Fruit fly (Drosophila melanogaster) whole organism, prepupa: ENCODE data around the gene Dhc62B.

Source experiments
- Blimp-1 ChIP-seq: fragments of 200-800 bp; sonication (Bioruptor generic); optimal IDR thresholded peaks from 3 replicates; lab custom pipeline; 2017; ENCODE audit warnings: missing biosample characterization, missing genetic modification characterization, mild to moderate bottlenecking, moderate library complexity, missing genetic modification reagents
- CG10631 ChIP-seq: fragments of 200-800 bp; sonication (Bioruptor generic); optimal IDR thresholded peaks from 2 replicates; lab custom pipeline; 2016; ENCODE audit warnings: missing biosample characterization, missing genetic modification characterization
- CG10669 ChIP-seq: fragments of 200-800 bp; sonication (Bioruptor generic); optimal IDR thresholded peaks from 3 replicates; lab custom pipeline; 2018; ENCODE audit warnings: missing biosample characterization, mild to moderate bottlenecking, missing genetic modification characterization, moderate library complexity
- CG11294 ChIP-seq: fragments of 200-800 bp; sonication (Bioruptor generic); IDR thresholded peaks from 2 replicates; pipeline ENCODE4 v1.3.6; 2022; ENCODE audit warnings: missing biosample characterization, missing genetic modification characterization
- CG11902 ChIP-seq: fragments of 200-800 bp; sonication (Bioruptor generic); optimal IDR thresholded peaks from 3 replicates; lab custom pipeline; 2016; ENCODE audit warnings: missing biosample characterization, missing genetic modification characterization
- CG15336 ChIP-seq: fragments of 200-800 bp; sonication (Bioruptor generic); IDR thresholded peaks from 2 replicates; pipeline ENCODE4 v1.3.6; 2022; ENCODE audit warnings: missing biosample characterization, missing genetic modification characterization
- CG1621 ChIP-seq: fragments of 200-800 bp; sonication (Bioruptor generic); optimal IDR thresholded peaks from 3 replicates; lab custom pipeline; 2018; ENCODE audit warnings: missing biosample characterization, mild to moderate bottlenecking, missing genetic modification characterization
- CG16779 ChIP-seq: fragments of 200-800 bp; sonication (Bioruptor generic); optimal IDR thresholded peaks from 3 replicates; lab custom pipeline; 2017; ENCODE audit warnings: missing biosample characterization, mild to moderate bottlenecking, missing genetic modification characterization
- CG3032 ChIP-seq: fragments of 200-800 bp; optimal IDR thresholded peaks from 2 replicates; lab custom pipeline; 2019; ENCODE audit warnings: missing biosample characterization, mild to moderate bottlenecking, missing genetic modification characterization, moderate library complexity
- CG31627 ChIP-seq: fragments of 200-800 bp; sonication (Bioruptor generic); optimal IDR thresholded peaks from 3 replicates; lab custom pipeline; 2016; ENCODE audit warnings: missing biosample characterization, missing genetic modification characterization
- CG32006 ChIP-seq: fragments of 200-800 bp; sonication (Bioruptor generic); optimal IDR thresholded peaks from 3 replicates; lab custom pipeline; 2017; ENCODE audit warnings: missing biosample characterization, mild to moderate bottlenecking, missing genetic modification characterization
- CG34406 ChIP-seq: fragments of 200-800 bp; sonication (Bioruptor generic); optimal IDR thresholded peaks from 3 replicates; lab custom pipeline; 2016; ENCODE audit warnings: missing biosample characterization, missing genetic modification characterization
- CG4318 ChIP-seq: fragments of 200-800 bp; sonication (Bioruptor generic); optimal IDR thresholded peaks from 3 replicates; lab custom pipeline; 2017; ENCODE audit warnings: missing biosample characterization, mild to moderate bottlenecking, missing genetic modification characterization
- CG6792 ChIP-seq: fragments of 200-800 bp; sonication (Bioruptor generic); optimal IDR thresholded peaks from 3 replicates; lab custom pipeline; 2016; ENCODE audit warnings: missing biosample characterization, missing genetic modification characterization
- CG7368 ChIP-seq: fragments of 200-800 bp; sonication (Bioruptor generic); optimal IDR thresholded peaks from 3 replicates; lab custom pipeline; 2016; ENCODE audit warnings: missing biosample characterization, missing genetic modification characterization
- CG8119 ChIP-seq: fragments of 200-800 bp; sonication (Bioruptor generic); IDR thresholded peaks from 3 replicates; pipeline ENCODE4 v1.3.6; 2022; ENCODE audit warnings: missing biosample characterization, missing genetic modification characterization
- CG8319 ChIP-seq: fragments of 200-800 bp; sonication (Bioruptor generic); optimal IDR thresholded peaks from 3 replicates; lab custom pipeline; 2016; ENCODE audit warnings: missing biosample characterization, missing genetic modification characterization
- CG8632 ChIP-seq: fragments of 200-800 bp; sonication (Bioruptor generic); optimal IDR thresholded peaks from 3 replicates; lab custom pipeline; 2016; ENCODE audit warnings: missing biosample characterization, missing genetic modification characterization
- Eip75B ChIP-seq: fragments of 200-800 bp; sonication (Bioruptor generic); optimal IDR thresholded peaks from 3 replicates; lab custom pipeline; 2016; ENCODE audit warnings: missing biosample characterization, missing genetic modification characterization
- Eip78C ChIP-seq: fragments of 200-800 bp; sonication (Bioruptor generic); peaks from one replicate; lab custom pipeline; 2016; ENCODE audit warnings: missing biosample characterization, missing genetic modification characterization
- Ets96B ChIP-seq: fragments of 200-800 bp; optimal IDR thresholded peaks from 2 replicates; lab custom pipeline; 2019; ENCODE audit warnings: missing biosample characterization, mild to moderate bottlenecking, missing genetic modification characterization, moderate library complexity
- Hr38 ChIP-seq: sonication (Bioruptor generic); optimal IDR thresholded peaks from 2 replicates; lab custom pipeline; 2016; ENCODE audit warnings: missing biosample characterization, missing genetic modification characterization
- Hr39 ChIP-seq: fragments of 200-800 bp; sonication (Bioruptor generic); optimal IDR thresholded peaks from 2 replicates; lab custom pipeline; 2016; ENCODE audit warnings: missing biosample characterization, missing genetic modification characterization
- Hr4 ChIP-seq: fragments of 200-800 bp; sonication (Bioruptor generic); optimal IDR thresholded peaks from 3 replicates; lab custom pipeline; 2016; ENCODE audit warnings: missing biosample characterization, missing genetic modification characterization
- Lpt ChIP-seq: fragments of 200-800 bp; sonication (Bioruptor generic); optimal IDR thresholded peaks from 3 replicates; lab custom pipeline; 2016; ENCODE audit warnings: missing biosample characterization, missing genetic modification characterization
- Met ChIP-seq: fragments of 200-800 bp; sonication (Bioruptor generic); optimal IDR thresholded peaks from 3 replicates; lab custom pipeline; 2016; ENCODE audit warnings: missing biosample characterization, missing genetic modification characterization
- Smox ChIP-seq: fragments of 200-800 bp; sonication (Bioruptor generic); optimal IDR thresholded peaks from 3 replicates; lab custom pipeline; 2016; ENCODE audit warnings: missing biosample characterization, missing genetic modification characterization
- Sox14 ChIP-seq: fragments of 200-800 bp; sonication (Bioruptor generic); optimal IDR thresholded peaks from 3 replicates; lab custom pipeline; 2016; ENCODE audit warnings: missing biosample characterization, missing genetic modification characterization
- Sox15 ChIP-seq: fragments of 200-800 bp; sonication (Bioruptor generic); optimal IDR thresholded peaks from 3 replicates; lab custom pipeline; 2016; ENCODE audit warnings: missing biosample characterization, missing genetic modification characterization
- achi ChIP-seq: fragments of 200-800 bp; sonication (Bioruptor generic); optimal IDR thresholded peaks from 3 replicates; lab custom pipeline; 2016; ENCODE audit warnings: missing biosample characterization, missing genetic modification characterization
- dsx ChIP-seq: fragments of 200-800 bp; optimal IDR thresholded peaks from 3 replicates; lab custom pipeline; 2019; ENCODE audit warnings: missing biosample characterization, mild to moderate bottlenecking, missing genetic modification characterization, moderate library complexity; ENCODE audit not compliant: poor library complexity, severe bottlenecking
- eg ChIP-seq: fragments of 200-800 bp; sonication (Bioruptor generic); IDR thresholded peaks from 3 replicates; pipeline ENCODE4 v1.3.6; 2022; ENCODE audit warnings: missing biosample characterization, missing genetic modification characterization
- esn ChIP-seq: fragments of 200-800 bp; sonication (Bioruptor generic); optimal IDR thresholded peaks from 2 replicates; lab custom pipeline; 2016; ENCODE audit warnings: missing biosample characterization, mild to moderate bottlenecking, missing genetic modification characterization, moderate library complexity
- fd59A ChIP-seq: fragments of 200-800 bp; sonication (Bioruptor generic); optimal IDR thresholded peaks from 2 replicates; lab custom pipeline; 2017; ENCODE audit warnings: missing biosample characterization, mild to moderate bottlenecking, missing genetic modification characterization, missing genetic modification reagents
- fd85E ChIP-seq: fragments of 200-800 bp; sonication (Bioruptor generic); optimal IDR thresholded peaks from 3 replicates; lab custom pipeline; 2016; ENCODE audit warnings: missing biosample characterization, missing genetic modification characterization
- fkh ChIP-seq: fragments of 200-800 bp; sonication (Bioruptor generic); optimal IDR thresholded peaks from 3 replicates; lab custom pipeline; 2017; ENCODE audit warnings: missing biosample characterization, mild to moderate bottlenecking, missing genetic modification characterization, moderate library complexity
- lz ChIP-seq: fragments of 200-800 bp; sonication (Bioruptor generic); optimal IDR thresholded peaks from 3 replicates; lab custom pipeline; 2016; ENCODE audit warnings: missing biosample characterization, missing genetic modification characterization
- pdm3 ChIP-seq: fragments of 200-800 bp; sonication (Bioruptor generic); optimal IDR thresholded peaks from 3 replicates; lab custom pipeline; 2016; ENCODE audit warnings: missing biosample characterization, missing genetic modification characterization
- salr ChIP-seq, 2 experiments: fragments of 200-800 bp; sonication (Bioruptor generic); optimal IDR thresholded peaks; 3 replicates each; lab custom pipeline; 2016 to 2018; ENCODE audit warnings: missing biosample characterization in 2 of 2, missing genetic modification characterization in 2 of 2, mild to moderate bottlenecking in 1 of 2
- spab ChIP-seq: fragments of 200-800 bp; sonication (Bioruptor generic); optimal IDR thresholded peaks from 2 replicates; lab custom pipeline; 2017; ENCODE audit warnings: missing biosample characterization, mild to moderate bottlenecking, missing genetic modification characterization, missing genetic modification reagents
- ss ChIP-seq, 2 experiments: fragments of 200-800 bp; sonication (Bioruptor generic); optimal IDR thresholded peaks; 2 replicates in 1 of 2; 3 replicates in 1 of 2; lab custom pipeline; 2017 to 2018; ENCODE audit warnings: mild to moderate bottlenecking in 2 of 2, missing biosample characterization in 2 of 2, missing genetic modification characterization in 2 of 2, moderate library complexity in 1 of 2

Dhc62B gene

DNA sequence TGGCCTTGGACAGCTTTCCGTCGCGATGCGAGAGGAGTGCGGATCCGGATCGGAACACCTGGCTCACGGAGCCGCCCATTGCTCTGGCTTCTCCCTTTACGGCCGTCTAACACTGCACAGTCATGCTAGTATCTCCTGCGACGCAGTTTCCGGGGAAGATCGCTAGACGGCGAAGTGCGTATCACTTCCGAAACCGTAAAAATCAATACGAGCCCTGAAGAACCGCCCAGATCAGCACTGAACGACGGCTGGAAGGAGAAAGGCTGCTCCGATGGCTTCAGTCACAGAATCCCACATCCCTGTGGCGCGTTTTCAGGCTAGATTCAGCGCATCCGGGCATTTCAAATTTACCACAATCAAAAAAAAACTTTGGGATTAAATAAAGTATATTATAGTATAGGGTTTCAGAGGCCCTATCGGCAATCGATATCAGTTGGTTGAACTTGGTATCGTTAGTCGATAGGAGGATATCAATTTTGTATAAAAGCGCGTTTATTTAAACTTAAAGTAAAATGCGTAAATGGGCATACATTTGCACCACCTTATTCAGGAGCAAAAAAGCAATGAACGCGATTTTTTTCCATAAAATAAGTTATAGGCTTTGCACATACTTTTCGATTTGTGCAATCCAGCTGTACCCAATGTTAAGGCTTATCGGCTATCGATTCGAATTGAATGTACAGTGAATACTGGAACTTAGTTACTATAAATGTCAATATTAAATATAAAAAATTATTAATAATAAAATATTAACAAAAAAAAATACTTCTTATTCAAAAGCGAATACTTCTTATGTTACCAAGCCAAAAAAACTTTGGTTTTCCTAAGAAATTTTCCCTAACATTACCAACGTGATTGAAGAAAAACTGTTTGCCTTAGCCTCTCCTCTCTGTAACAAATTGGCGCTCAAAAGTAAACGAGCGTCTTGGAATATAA, 3.4 kb upstream of the Dhc62B start, which contains the start of the genes CG13933 and PolD2 (continued):
- peak; percentile 93 for TF ChIP-seq Sox15 (GFP tag; lab: Kevin White, UChicago)
- TF ChIP-seq Hr38 (GFP tag; lab: Kevin White, UChicago) = peak; percentile 34
- peak; percentile 93 for TF ChIP-seq pdm3
- peak; percentile 98 for TF ChIP-seq eg (GFP tag; lab: Robert Waterston, UW)
- TF ChIP-seq fd59A (GFP tag; lab: Kevin White, UChicago) = peak; percentile 87
- peak; percentile 99 for TF ChIP-seq Eip78C (GFP tag; lab: Kevin White, UChicago)
- TF ChIP-seq Smox (GFP tag; lab: Kevin White, UChicago) = peak; percentile 91
- peak; percentile 99 for TF ChIP-seq CG8632 (GFP tag; lab: Kevin White, UChicago)
- TF ChIP-seq Ets96B (tag; lab: Kevin White, UChicago) = peak; percentile 89
- TF ChIP-seq Met (GFP tag; lab: Kevin White, UChicago) = peak; percentile 95
- TF ChIP-seq achi = peak; percentile 92
- no peak for TF ChIP-seq fkh (GFP tag; lab: Kevin White, UChicago)
- peak; percentile 99 for TF ChIP-seq CG15336
- TF ChIP-seq Eip75B (GFP tag; lab: Kevin White, UChicago) = no peak
- TF ChIP-seq CG34406 (GFP tag; lab: Kevin White, UChicago) = peak; percentile 99
- TF ChIP-seq CG10669 = peak; percentile 86
- no peak for TF ChIP-seq CG4318 (GFP tag; lab: Kevin White, UChicago)
- TF ChIP-seq Lpt (GFP tag; lab: Kevin White, UChicago) = peak; percentile 96
- TF ChIP-seq CG11294 (GFP tag; lab: Robert Waterston, UW) = peak; percentile 78
- peak; percentile 89 for TF ChIP-seq CG16779 (tag; lab: Kevin White, UChicago)
- no peak for TF ChIP-seq spab
- TF ChIP-seq Blimp-1 (GFP tag; lab: Kevin White, UChicago) = peak; percentile 67
- TF ChIP-seq Hr39 (GFP tag; lab: Kevin White, UChicago) = peak; percentile 93
- peak; percentile 93 for TF ChIP-seq CG31627 (GFP tag; lab: Kevin White, UChicago)
- peak; percentile 91 for TF ChIP-seq lz (GFP tag; lab: Kevin White, UChicago)
- TF ChIP-seq ss (GFP tag; optimal IDR thresholded peaks at IDR 0.05; lab: Kevin White, UChicago) = peak in 1 of 2 experiments; percentile 97
- TF ChIP-seq CG7368 (GFP tag; lab: Kevin White, UChicago) = no peak
- TF ChIP-seq CG6792 = peak; percentile 93
- peak; percentile 79 for TF ChIP-seq CG11902 (GFP tag; lab: Kevin White, UChicago)
- no peak for TF ChIP-seq CG1621 (tag; lab: Kevin White, UChicago)
- TF ChIP-seq esn (GFP tag; lab: Kevin White, UChicago) = peak; percentile 96
- peak; percentile 94 for TF ChIP-seq Sox14 (GFP tag; lab: Kevin White, UChicago)
- peak; percentile 99 for TF ChIP-seq CG8119
- peak; percentile 55 for TF ChIP-seq fd85E (GFP tag; lab: Kevin White, UChicago)
- peak; percentile 92 for TF ChIP-seq CG3032 (tag; lab: Kevin White, UChicago)
- TF ChIP-seq CG8319 (GFP tag; lab: Kevin White, UChicago) = peak; percentile 60
- TF ChIP-seq Hr4 = peak; percentile 96
- peak; percentile 97 for TF ChIP-seq CG10631 (GFP tag; lab: Kevin White, UChicago)
- peak; percentile 98 for TF ChIP-seq CG32006 (GFP tag; lab: Kevin White, UChicago)
- TF ChIP-seq salr (GFP tag; optimal IDR thresholded peaks at IDR 0.05; lab: Kevin White, UChicago) = peak in 1 of 2 experiments; percentile 93
- TF ChIP-seq dsx (GFP tag; lab: Kevin White, UChicago) = peak; percentile 98
